Worm (Caenorhabditis elegans) whole organism, early embryonic: ENCODE results near the gene K09H11.4.

Experiments
- B0310.2 ChIP-seq: sonication (generic microtip); optimal IDR thresholded peaks from 2 replicates; lab custom pipeline; 2016; ENCODE audit warnings: mild to moderate bottlenecking, missing genetic modification characterization, missing compliant biosample characterization
- F13C5.2 ChIP-seq: sonication (generic microtip); optimal IDR thresholded peaks from 2 replicates; lab custom pipeline; 2017; ENCODE audit warnings: mild to moderate bottlenecking, missing genetic modification characterization, inconsistent platforms, missing compliant biosample characterization
- aly-1 ChIP-seq: sonication (generic microtip); optimal IDR thresholded peaks from 2 replicates; lab custom pipeline; 2016; ENCODE audit warnings: missing genetic modification characterization, missing compliant biosample characterization
- ama-1 ChIP-seq: fragments of 150-350 bp; optimal IDR thresholded peaks from 2 replicates; lab custom pipeline; 2014
- ceh-13 ChIP-seq: fragments of 200-800 bp; sonication (Bioruptor generic); optimal IDR thresholded peaks from 2 replicates; lab custom pipeline; 2018; ENCODE audit warnings: mild to moderate bottlenecking, missing genetic modification characterization, missing compliant biosample characterization
- ceh-36 ChIP-seq: sonication (generic microtip); optimal IDR thresholded peaks from 2 replicates; lab custom pipeline; 2016; ENCODE audit warnings: missing genetic modification characterization, inconsistent platforms, missing compliant biosample characterization
- ets-7 ChIP-seq: sonication (generic microtip); optimal IDR thresholded peaks from 2 replicates; lab custom pipeline; 2016; ENCODE audit warnings: missing genotype, missing genetic modification characterization, missing compliant biosample characterization
- flt-1 ChIP-seq: fragments of 200-800 bp; sonication (Bioruptor generic); IDR thresholded peaks from 2 replicates; pipeline ENCODE4 v1.3.6; 2022; ENCODE audit warnings: missing genetic modification characterization, missing compliant biosample characterization
- hmbx-1 ChIP-seq: sonication (generic microtip); optimal IDR thresholded peaks from 2 replicates; lab custom pipeline; 2016; ENCODE audit warnings: mild to moderate bottlenecking, missing genetic modification characterization, missing compliant biosample characterization
- hmg-4 ChIP-seq: fragments of 200-800 bp; sonication (Bioruptor generic); optimal IDR thresholded peaks from 2 replicates; lab custom pipeline; 2018; ENCODE audit warnings: mild to moderate bottlenecking, missing genetic modification characterization, missing compliant biosample characterization
- hnd-1 ChIP-seq: sonication (generic microtip); optimal IDR thresholded peaks from 2 replicates; lab custom pipeline; 2016; ENCODE audit warnings: missing genetic modification characterization, missing compliant biosample characterization
- pes-1 ChIP-seq: fragments of 200-800 bp; sonication (Bioruptor generic); IDR thresholded peaks from 2 replicates; pipeline ENCODE4 v1.3.6; 2022; ENCODE audit warnings: missing genetic modification reagents, missing genetic modification characterization, missing compliant biosample characterization
- scrt-1 ChIP-seq: fragments of 200-800 bp; sonication (Bioruptor generic); IDR thresholded peaks from 2 replicates; pipeline ENCODE4 v1.3.6; 2022; ENCODE audit warnings: missing genetic modification characterization, missing compliant biosample characterization
- sea-1 ChIP-seq: fragments of 200-800 bp; sonication (Bioruptor generic); conservative IDR thresholded peaks from 2 replicates; pipeline ENCODE4 v1.3.6; 2022; ENCODE audit warnings: missing genetic modification characterization, missing compliant biosample characterization
- tbx-11 ChIP-seq: fragments of 200-800 bp; sonication (Bioruptor generic); IDR thresholded peaks from 2 replicates; pipeline ENCODE4 v1.3.6; 2022; ENCODE audit warnings: missing genetic modification characterization, missing compliant biosample characterization
- tbx-37 ChIP-seq: fragments of 200-800 bp; sonication (Bioruptor generic); conservative IDR thresholded peaks from 2 replicates; pipeline ENCODE4 v1.3.6; 2022; ENCODE audit warnings: missing genetic modification reagents, missing genetic modification characterization, missing compliant biosample characterization
- tra-4 ChIP-seq: sonication (generic microtip); optimal IDR thresholded peaks from 2 replicates; lab custom pipeline; 2017; ENCODE audit warnings: missing genetic modification characterization, missing compliant biosample characterization

K09H11.4 gene

ce11 chrV:5746237-5746636 is 19.9 kb upstream of the K09H11.4 start:
- no peak for TF ChIP-seq sea-1 (GFP tag; lab: Robert Waterston, UW)
- TF ChIP-seq ets-7: no peak
- TF ChIP-seq aly-1 (tag; lab: Kevin White, UChicago): no peak
- TF ChIP-seq scrt-1 (GFP tag; lab: Robert Waterston, UW): no peak
- TF ChIP-seq tra-4 (tag; lab: Kevin White, UChicago): no peak
- no peak for TF ChIP-seq flt-1
- TF ChIP-seq ama-1: no peak
- TF ChIP-seq tbx-11 (GFP tag; lab: Robert Waterston, UW): no peak
- no peak for TF ChIP-seq B0310.2 (tag; lab: Kevin White, UChicago)
- TF ChIP-seq hnd-1 (tag; lab: Kevin White, UChicago): no peak
- TF ChIP-seq tbx-37 (GFP tag; lab: Robert Waterston, UW): no peak
- TF ChIP-seq pes-1: no peak
- TF ChIP-seq F13C5.2 (tag; lab: Kevin White, UChicago): no peak
- TF ChIP-seq ceh-36 (tag; lab: Kevin White, UChicago): no peak

ce11 chrV:5741237-5741636 is 14.9 kb upstream of the K09H11.4 start:
- no peak for TF ChIP-seq tbx-11 (GFP tag; lab: Robert Waterston, UW)
- TF ChIP-seq ets-7: no peak
- no peak for TF ChIP-seq tbx-37 (GFP tag; lab: Robert Waterston, UW)
- no peak for TF ChIP-seq flt-1
- TF ChIP-seq pes-1: no peak
- TF ChIP-seq hnd-1 (tag; lab: Kevin White, UChicago): no peak
- no peak for TF ChIP-seq ceh-36 (tag; lab: Kevin White, UChicago)
- no peak for TF ChIP-seq tra-4 (tag; lab: Kevin White, UChicago)
- no peak for TF ChIP-seq hmbx-1 (tag; lab: Kevin White, UChicago)

ce11 chrV:5739438-5739837 is 13.1 kb upstream of the K09H11.4 start:
- no peak for TF ChIP-seq tbx-11 (GFP tag; lab: Robert Waterston, UW)
- no peak for TF ChIP-seq ceh-36 (tag; lab: Kevin White, UChicago)
- TF ChIP-seq pes-1: no peak
- no peak for TF ChIP-seq sea-1 (GFP tag; lab: Robert Waterston, UW)

ce11 chrV:5736068-5736467 is 9.7 kb upstream of the K09H11.4 start, which contains the start of gene K09H11.6:
Gene K09H11.6, minus strand, starts transcription at chrV:5736168.
- no peak for TF ChIP-seq pes-1
- no peak for TF ChIP-seq tra-4 (tag; lab: Kevin White, UChicago)
- TF ChIP-seq sea-1 (GFP tag; lab: Robert Waterston, UW): no peak
- no peak for TF ChIP-seq scrt-1 (GFP tag; lab: Robert Waterston, UW)
- TF ChIP-seq hmg-4: no peak
- TF ChIP-seq tbx-11 (GFP tag; lab: Robert Waterston, UW): no peak
- TF ChIP-seq tbx-37 (GFP tag; lab: Robert Waterston, UW): no peak
- no peak for TF ChIP-seq ets-7
- no peak for TF ChIP-seq F13C5.2 (tag; lab: Kevin White, UChicago)
- no peak for TF ChIP-seq hmbx-1 (tag; lab: Kevin White, UChicago)

DNA sequence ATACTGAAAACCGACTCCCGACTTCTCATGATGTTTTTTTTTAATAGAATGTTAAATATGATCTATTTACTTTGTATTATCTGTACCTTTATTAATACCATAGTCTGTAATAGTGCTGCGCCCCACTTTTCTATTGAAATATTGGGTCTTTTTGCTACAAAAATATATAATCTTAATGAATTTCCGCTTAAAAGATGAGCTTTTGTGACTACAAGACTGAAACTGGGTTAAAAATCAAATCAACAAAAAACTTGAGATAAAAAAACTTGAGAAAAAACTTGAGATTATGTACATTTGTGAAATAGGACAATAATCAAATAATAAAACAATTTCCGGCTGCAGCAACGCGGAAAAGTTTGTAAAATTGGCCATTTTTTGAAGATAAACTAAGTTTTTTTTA is 4.4 kb upstream of the K09H11.4 start, which contains the start of gene K09H11.15:
K09H11.15 (minus strand) TSS at position 101 of the 400 bp plus-strand sequence.
- TF ChIP-seq ceh-13 (GFP tag; lab: Kevin White, UChicago) (no peak), tbx-37 (GFP tag; lab: Robert Waterston, UW) (no peak), scrt-1 (GFP tag; lab: Robert Waterston, UW) (no peak), F13C5.2 (tag; lab: Kevin White, UChicago) (no peak), ets-7 (no peak), B0310.2 (tag; lab: Kevin White, UChicago) (no peak), hnd-1 (tag; lab: Kevin White, UChicago) (no peak), hmbx-1 (tag; lab: Kevin White, UChicago) (no peak), tbx-11 (GFP tag; lab: Robert Waterston, UW) (no peak), pes-1 (no peak), tra-4 (tag; lab: Kevin White, UChicago) (no peak), sea-1 (GFP tag; lab: Robert Waterston, UW) (no peak), aly-1 (tag; lab: Kevin White, UChicago) (no peak), ceh-36 (tag; lab: Kevin White, UChicago) (no peak), hmg-4 (no peak), ama-1 (no peak), flt-1 (no peak)

DNA sequence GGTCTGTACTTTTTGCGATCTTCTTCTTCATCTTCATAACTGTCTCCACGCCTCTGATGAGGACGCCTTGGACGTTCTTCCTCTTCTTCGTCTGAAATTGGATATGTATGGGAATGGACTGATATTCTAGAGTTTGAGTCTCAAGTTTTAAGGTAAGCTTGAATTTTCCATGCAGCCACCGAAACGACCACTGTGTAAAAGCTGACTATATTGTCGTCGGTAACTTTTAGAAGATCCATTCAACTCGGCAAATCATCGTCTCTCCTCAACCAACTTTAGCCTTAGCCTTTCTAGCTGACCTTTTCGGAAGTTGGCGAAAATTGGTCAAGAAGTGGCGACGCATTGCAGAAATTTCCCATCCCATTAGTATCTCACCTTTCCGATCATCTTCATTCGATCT is 2.0 kb downstream of the K09H11.4 start:
- TF ChIP-seq hmg-4: no peak
- TF ChIP-seq hmbx-1 (tag; lab: Kevin White, UChicago): no peak
- TF ChIP-seq B0310.2 (tag; lab: Kevin White, UChicago): no peak

ce11 chrV:5722093-5722492 is 4.3 kb downstream of the K09H11.4 start:
- TF ChIP-seq flt-1: no peak

DNA sequence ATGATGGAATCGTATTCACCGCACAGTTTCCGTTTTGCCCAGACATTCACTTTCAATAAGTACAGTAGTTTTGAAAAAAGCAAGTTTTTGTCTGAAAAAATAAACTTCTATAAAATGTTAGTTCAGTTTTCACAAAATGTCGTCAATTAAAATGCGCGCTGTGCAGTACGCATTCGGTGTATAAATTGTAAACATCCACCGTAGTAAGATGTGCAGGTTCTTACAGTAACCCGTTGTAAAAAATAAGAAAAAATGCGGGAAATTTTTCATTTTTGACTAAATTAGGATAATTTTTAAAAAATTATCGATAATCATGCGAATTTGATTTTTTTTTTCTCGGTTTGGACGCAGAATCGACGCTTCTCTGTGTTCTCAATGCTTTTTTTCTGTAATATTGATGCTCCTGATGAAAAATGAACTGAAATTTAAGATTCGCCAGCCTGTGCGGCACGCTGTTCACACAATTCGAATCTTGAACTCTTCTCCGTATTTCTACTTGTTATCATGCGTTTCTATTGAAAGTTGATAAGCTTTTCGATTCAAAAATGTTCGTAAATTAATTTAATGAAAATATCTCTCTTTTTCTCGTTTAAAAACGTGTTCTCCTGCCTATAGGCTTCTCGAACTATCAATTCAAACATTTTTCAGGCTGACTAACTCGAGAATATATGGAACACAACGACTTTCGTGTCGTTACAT is 9.0 kb downstream of the K09H11.4 start, which contains the start of gene rga-3:
rga-3 (plus strand) TSS at position 649 of the 699 bp plus-strand sequence.
- TF ChIP-seq flt-1: no peak
- no peak for TF ChIP-seq ama-1
- TF ChIP-seq ceh-13 (GFP tag; lab: Kevin White, UChicago): no peak
- TF ChIP-seq ceh-36 (tag; lab: Kevin White, UChicago): no peak
- TF ChIP-seq tra-4 (tag; lab: Kevin White, UChicago): no peak
- TF ChIP-seq ets-7: no peak
- TF ChIP-seq sea-1 (GFP tag; lab: Robert Waterston, UW): no peak
- no peak for TF ChIP-seq aly-1 (tag; lab: Kevin White, UChicago)
- TF ChIP-seq tbx-11 (GFP tag; lab: Robert Waterston, UW): no peak
- TF ChIP-seq F13C5.2 (tag; lab: Kevin White, UChicago): no peak
- TF ChIP-seq pes-1: no peak
- TF ChIP-seq hnd-1 (tag; lab: Kevin White, UChicago): no peak
